Fruit fly (Drosophila melanogaster): ENCODE measurements around the gene CG3708.

The CG3708 gene

dm6 chrX:948285-948556 lies 18.3 kb upstream of the CG3708 start:
- TF ChIP-seq foxo (GFP tag; optimal IDR thresholded peaks at IDR 0.05) (peak in 1 of 2 experiments; percentile 18), Abd-B (GFP tag; optimal IDR thresholded peaks at IDR 0.05) (no peak), h (GFP tag; optimal IDR thresholded peaks at IDR 0.05) (peak; percentile 9)

- peak; percentile 53 for TF ChIP-seq OdsH (GFP tag; optimal IDR thresholded peaks at IDR 0.05)
- peak; percentile 44 for TF ChIP-seq psq (GFP tag; optimal IDR thresholded peaks at IDR 0.05)
- TF ChIP-seq sv (GFP tag; optimal IDR thresholded peaks at IDR 0.05) = peak; percentile 21
- no peak for TF ChIP-seq woc (GFP tag; optimal IDR thresholded peaks at IDR 0.05)
- peak; percentile 43 for TF ChIP-seq rgr (GFP tag; optimal IDR thresholded peaks at IDR 0.05)
- peak; percentile 57 for TF ChIP-seq HLH106 (tag; optimal IDR thresholded peaks at IDR 0.05)
- TF ChIP-seq CG32264 (GFP tag; optimal IDR thresholded peaks at IDR 0.05) = no peak
- TF ChIP-seq Dfd (GFP tag; optimal IDR thresholded peaks at IDR 0.05) = no peak
- no peak for TF ChIP-seq Mio (GFP tag; optimal IDR thresholded peaks at IDR 0.05)
- TF ChIP-seq dmrt93B (GFP tag; optimal IDR thresholded peaks at IDR 0.05) = peak; percentile 55
- peak; percentile 27 for TF ChIP-seq h (GFP tag; optimal IDR thresholded peaks at IDR 0.05)
- peak in 1 of 2 experiments; percentile 58 for TF ChIP-seq foxo (GFP tag; optimal IDR thresholded peaks at IDR 0.05)
- no peak for TF ChIP-seq CrebA (GFP tag; optimal IDR thresholded peaks at IDR 0.05; ENCODE audit: borderline replicate concordance)
- TF ChIP-seq Vsx2 (GFP tag; optimal IDR thresholded peaks at IDR 0.05; ENCODE audit: partially characterized antibody) = no peak
- TF ChIP-seq Jra (GFP tag; optimal IDR thresholded peaks at IDR 0.05) = no peak
- TF ChIP-seq Sp1 (GFP tag; optimal IDR thresholded peaks at IDR 0.05) = peak; percentile 53
- no peak for TF ChIP-seq pan (optimal IDR thresholded peaks at IDR 0.05)
- peak; percentile 61 for TF ChIP-seq fru (GFP tag; optimal IDR thresholded peaks at IDR 0.05)
- peak; percentile 40 for TF ChIP-seq ey (GFP tag; optimal IDR thresholded peaks at IDR 0.05)
- TF ChIP-seq br (GFP tag; optimal IDR thresholded peaks at IDR 0.05) = peak; percentile 57
- no peak for TF ChIP-seq Hr83 (GFP tag; optimal IDR thresholded peaks at IDR 0.05; ENCODE audit: poor library complexity, severe bottlenecking)
- TF ChIP-seq CG9705 (GFP tag; optimal IDR thresholded peaks at IDR 0.05) = no peak
Observed at dm6 chrX:947450-948284, 17.8 kb upstream of the CG3708 start, which contains the start of gene CG3699. Gene CG3699, minus strand, starts transcription at chrX:947500.

dm6 chrX:946162-946561 lies 16.3 kb upstream of the CG3708 start:
- no peak for TF ChIP-seq Dif (GFP tag; optimal IDR thresholded peaks at IDR 0.05; ENCODE audit: partially characterized antibody)
- peak; percentile 29 for TF ChIP-seq h (GFP tag; optimal IDR thresholded peaks at IDR 0.05)
- no peak for TF ChIP-seq psq (GFP tag; optimal IDR thresholded peaks at IDR 0.05)

dm6 chrX:945446-946013 lies 15.6 kb upstream of the CG3708 start, which contains the start of gene CG3703:
Gene CG3703, minus strand, starts transcription at chrX:945773.
- TF ChIP-seq Rel (GFP tag; optimal IDR thresholded peaks at IDR 0.05) (no peak), Rel (tag; optimal IDR thresholded peaks at IDR 0.05) (peak; percentile 97), CG32264 (GFP tag; optimal IDR thresholded peaks at IDR 0.05) (no peak)

- TF ChIP-seq HLH106 (tag; optimal IDR thresholded peaks at IDR 0.05) (peak; percentile 11), psq (GFP tag; optimal IDR thresholded peaks at IDR 0.05) (peak; percentile 4), rgr (GFP tag; optimal IDR thresholded peaks at IDR 0.05) (peak; percentile 9), Jra (GFP tag; optimal IDR thresholded peaks at IDR 0.05) (no peak)
Observed at dm6 chrX:940580-941184, 10.8 kb upstream of the CG3708 start, which contains the start of the genes CG3704 and mus81. Gene CG3704, minus strand, starts transcription at chrX:940805. Gene mus81, plus strand, starts transcription at chrX:941075.

- TF ChIP-seq sv (GFP tag; optimal IDR thresholded peaks at IDR 0.05) = no peak
- TF ChIP-seq woc (GFP tag; optimal IDR thresholded peaks at IDR 0.05) = no peak
- TF ChIP-seq brk (GFP tag; optimal IDR thresholded peaks at IDR 0.05) = no peak
- no peak for TF ChIP-seq CrebA (GFP tag; optimal IDR thresholded peaks at IDR 0.05; ENCODE audit: borderline replicate concordance)
- no peak for TF ChIP-seq Myc (optimal IDR thresholded peaks at IDR 0.05)
- TF ChIP-seq tai (GFP tag; optimal IDR thresholded peaks at IDR 0.05) = no peak
- TF ChIP-seq dl (GFP tag; optimal IDR thresholded peaks at IDR 0.05; ENCODE audit: insufficient read depth in 1 of 2, partially characterized antibody in 2 of 2) = no peak
- TF ChIP-seq jim (GFP tag; optimal IDR thresholded peaks at IDR 0.05) = no peak
- TF ChIP-seq dmrt93B (GFP tag; optimal IDR thresholded peaks at IDR 0.05) = no peak
- no peak for TF ChIP-seq Rel (GFP tag; optimal IDR thresholded peaks at IDR 0.05)
- TF ChIP-seq Rel (tag; optimal IDR thresholded peaks at IDR 0.05) = no peak
- TF ChIP-seq rgr (GFP tag; optimal IDR thresholded peaks at IDR 0.05) = no peak
- TF ChIP-seq HLH106 (tag; optimal IDR thresholded peaks at IDR 0.05) = no peak
- no peak for TF ChIP-seq Jra (GFP tag; optimal IDR thresholded peaks at IDR 0.05)
- no peak for TF ChIP-seq br (GFP tag; optimal IDR thresholded peaks at IDR 0.05)
- no peak for TF ChIP-seq Dif (GFP tag; optimal IDR thresholded peaks at IDR 0.05; ENCODE audit: partially characterized antibody)
- TF ChIP-seq OdsH (GFP tag; optimal IDR thresholded peaks at IDR 0.05) = no peak
- no peak for TF ChIP-seq Hnf4 (GFP tag; optimal IDR thresholded peaks at IDR 0.05)
- no peak for TF ChIP-seq ey (GFP tag; optimal IDR thresholded peaks at IDR 0.05)
- TF ChIP-seq dsf (GFP tag; optimal IDR thresholded peaks at IDR 0.05; ENCODE audit: borderline replicate concordance) = no peak
Observed at dm6 chrX:935901-936207, 6.0 kb upstream of the CG3708 start.
